Worm (Caenorhabditis elegans): Measurements from ENCODE around the gene rpap-3.

Gene rpap-3

ce11 chrIV:7778865-7779264 lies at the start of gene rpap-3:
TSS of gene rpap-3 (minus strand) at chrIV:7778965.
- TF ChIP-seq unc-62 (GFP tag; optimal IDR thresholded peaks at IDR 0.05): no peak

DNA sequence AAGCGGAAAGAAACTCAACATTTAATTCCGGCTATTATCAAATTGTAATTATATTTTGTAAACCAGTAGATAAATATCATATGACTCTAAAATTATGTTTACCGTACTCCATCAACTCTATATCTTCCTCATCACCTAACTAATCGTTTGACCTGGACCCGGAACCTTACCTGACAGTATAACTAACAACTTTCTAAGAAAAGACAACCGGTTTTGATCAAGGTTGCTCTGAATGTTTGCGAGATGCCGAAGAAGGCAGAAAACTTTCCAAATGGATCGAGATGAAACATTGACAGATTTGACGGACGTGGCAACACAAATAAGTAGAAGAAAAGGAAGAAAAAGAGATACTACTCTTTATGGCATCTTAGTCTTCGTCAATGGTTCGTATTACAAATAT lies 45.9 kb upstream of the rpap-3 start:
- no peak for TF ChIP-seq unc-62 (GFP tag; optimal IDR thresholded peaks at IDR 0.05)

DNA sequence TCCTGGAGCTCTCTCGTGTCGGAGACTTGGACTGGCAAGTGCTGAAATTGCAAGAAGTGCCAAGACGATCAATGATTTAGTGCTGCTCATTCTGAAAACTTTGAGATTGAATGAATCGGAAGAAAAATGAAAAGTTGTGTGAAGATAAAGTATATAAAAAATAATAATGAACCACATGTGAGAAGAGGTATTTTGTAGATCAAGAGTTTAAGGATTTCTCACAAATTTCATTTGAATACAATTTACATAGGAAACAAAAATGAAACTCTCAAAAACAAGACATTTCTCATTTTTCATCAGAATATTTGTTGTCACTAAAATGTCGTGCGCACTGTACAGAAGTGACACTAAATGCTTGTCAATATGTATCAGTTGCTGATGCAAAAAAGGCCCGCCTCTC lies 43.8 kb upstream of the rpap-3 start, which contains the start of gene T14A8.2:
Gene T14A8.2 (minus strand): TSS at position 101 of the 400 bp plus-strand sequence.
- TF ChIP-seq unc-62 (GFP tag; optimal IDR thresholded peaks at IDR 0.05): no peak

- TF ChIP-seq unc-62 (GFP tag; optimal IDR thresholded peaks at IDR 0.05): no peak
These were observed 39.1 kb upstream of the rpap-3 start, which contains the start of gene ric-3 for ce11 chrIV:7817852-7818251. TSS of gene ric-3 (plus strand) at chrIV:7818251.

- TF ChIP-seq unc-62 (GFP tag; optimal IDR thresholded peaks at IDR 0.05): no peak
These were observed 37.8 kb upstream of the rpap-3 start for ce11 chrIV:7816402-7817102.

- TF ChIP-seq unc-62 (GFP tag; optimal IDR thresholded peaks at IDR 0.05): no peak
These were observed 37.0 kb upstream of the rpap-3 start, which contains the start of gene cdgs-1 for ce11 chrIV:7815683-7816183. TSS of gene cdgs-1 (minus strand) at chrIV:7815733.

- TF ChIP-seq unc-62 (GFP tag; optimal IDR thresholded peaks at IDR 0.05): no peak
These were observed 33.9 kb upstream of the rpap-3 start, which contains the start of gene zgpa-1 for ce11 chrIV:7812709-7813108. TSS of gene zgpa-1 (minus strand) at chrIV:7812809.

ce11 chrIV:7808583-7808982 lies 29.8 kb upstream of the rpap-3 start, which contains the start of gene C33H5.1:
TSS of gene C33H5.1 (plus strand) at chrIV:7808912.
- TF ChIP-seq unc-62 (GFP tag; optimal IDR thresholded peaks at IDR 0.05): no peak

DNA sequence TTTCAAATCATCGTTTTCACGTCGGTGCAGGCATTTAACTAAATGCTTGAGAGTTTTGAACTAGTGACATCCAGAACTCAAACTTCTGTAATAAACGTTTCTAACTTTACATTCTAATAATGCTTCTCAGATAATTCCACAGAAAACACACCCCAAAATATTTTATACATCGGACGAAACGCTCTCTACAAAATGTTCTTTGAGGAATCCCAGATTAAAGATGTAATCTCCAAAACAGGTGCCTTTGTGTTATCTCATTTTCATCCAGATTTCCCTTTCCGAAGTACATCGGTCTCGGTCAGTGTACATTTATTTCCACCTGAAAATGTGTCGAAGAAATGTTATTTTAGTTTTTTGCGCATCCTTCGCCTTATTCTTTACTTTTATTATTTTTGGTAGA lies 26.0 kb upstream of the rpap-3 start, which contains the start of gene C33H5.2:
Gene C33H5.2 (plus strand): TSS at position 301 of the 400 bp plus-strand sequence.
- no peak for TF ChIP-seq unc-62 (GFP tag; optimal IDR thresholded peaks at IDR 0.05)

ce11 chrIV:7803250-7803649 lies 24.5 kb upstream of the rpap-3 start, which contains the start of gene C33H5.16:
TSS of gene C33H5.16 (minus strand) at chrIV:7803350.
- TF ChIP-seq unc-62 (GFP tag; optimal IDR thresholded peaks at IDR 0.05): no peak

- no peak for TF ChIP-seq unc-62 (GFP tag; optimal IDR thresholded peaks at IDR 0.05)
These were observed 21.6 kb upstream of the rpap-3 start for ce11 chrIV:7800338-7800737.

ce11 chrIV:7796432-7797113 lies 17.8 kb upstream of the rpap-3 start, which contains the start of gene sgo-1:
TSS of gene sgo-1 (minus strand) at chrIV:7796482.
- no peak for TF ChIP-seq unc-62 (GFP tag; optimal IDR thresholded peaks at IDR 0.05)

ce11 chrIV:7794709-7795108 lies 15.9 kb upstream of the rpap-3 start, which contains the start of gene ntp-1:
TSS of gene ntp-1 (minus strand) at chrIV:7794809.
- TF ChIP-seq unc-62 (GFP tag; optimal IDR thresholded peaks at IDR 0.05): no peak

- TF ChIP-seq unc-62 (GFP tag; optimal IDR thresholded peaks at IDR 0.05): no peak
These were observed 13.2 kb upstream of the rpap-3 start, which contains the start of gene C33H5.13 for ce11 chrIV:7791821-7792446. TSS of gene C33H5.13 (minus strand) at chrIV:7792263.

DNA sequence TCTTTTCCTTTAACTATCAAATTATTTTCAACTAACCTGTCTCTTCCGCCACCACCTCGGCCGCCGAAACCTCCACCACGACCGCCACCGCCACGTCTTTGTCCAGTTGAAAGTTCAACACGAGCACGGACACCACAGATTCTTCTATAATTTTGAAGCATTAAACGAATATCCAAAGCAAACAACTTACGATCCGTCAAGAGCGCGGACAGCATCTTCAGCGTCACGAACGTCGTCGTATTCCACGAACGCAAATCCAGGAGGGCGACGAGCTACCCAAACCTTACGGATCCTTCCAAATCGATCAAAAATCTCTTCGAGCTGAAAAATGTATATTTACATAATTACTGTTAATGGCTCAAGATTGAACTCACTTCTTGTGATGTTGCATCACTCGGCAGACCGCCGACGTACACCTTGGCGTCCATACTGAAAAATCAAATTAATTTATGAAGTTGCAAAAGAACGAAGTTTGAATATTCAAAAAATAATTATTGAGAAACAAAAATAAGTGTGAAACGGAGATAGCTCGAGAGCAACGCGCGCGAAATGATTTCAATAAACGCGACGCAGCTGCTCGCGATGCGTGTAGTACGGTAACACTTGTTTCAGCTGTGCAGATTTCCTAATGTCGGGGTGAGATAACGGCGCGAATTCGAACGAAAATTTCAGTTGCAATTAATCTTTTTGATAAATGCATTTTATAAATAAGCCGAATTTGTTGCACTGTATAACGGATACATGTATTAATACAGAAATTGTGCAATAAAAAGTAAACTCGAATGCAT lies 12.2 kb upstream of the rpap-3 start, which contains the start of gene rsp-6:
Gene rsp-6 (minus strand): TSS at position 429 of the 788 bp plus-strand sequence.
- no peak for TF ChIP-seq unc-62 (GFP tag; optimal IDR thresholded peaks at IDR 0.05)
